Worm (Caenorhabditis elegans): ENCODE data around the gene efk-1.

ce11 chrIII:6149467-6150072, 18.8 kb downstream of the efk-1 start, which contains the start of the genes wht-7 and Y42G9A.1:
- TF ChIP-seq cog-1 (tag; optimal IDR thresholded peaks at IDR 0.05): no peak
- TF ChIP-seq flt-1 (GFP tag; IDR thresholded peaks at IDR 0.05): no peak
- no peak for TF ChIP-seq ztf-29 (GFP tag; IDR thresholded peaks at IDR 0.05)
- TF ChIP-seq klf-2 (GFP tag; conservative IDR thresholded peaks at IDR 0.05): no peak
- no peak for TF ChIP-seq med-1 (GFP tag; optimal IDR thresholded peaks at IDR 0.05; ENCODE audit: insufficient read depth)
- no peak for TF ChIP-seq ref-1 (GFP tag; conservative IDR thresholded peaks at IDR 0.05)
- no peak for TF ChIP-seq tab-1 (GFP tag; IDR thresholded peaks at IDR 0.05)
- no peak for TF ChIP-seq ztf-23 (GFP tag; IDR thresholded peaks at IDR 0.05)

Measured in whole organism, midembryonic.